Worm (Caenorhabditis elegans) whole organism, L1 larva: ENCODE results near the gene nhr-142.

Experiments
- C16A3.4 ChIP-seq: fragments of 150-350 bp; optimal IDR thresholded peaks from 2 replicates; lab custom pipeline; 2014; ENCODE audit warnings: missing biosample characterization, missing genetic modification characterization
- C34B4.2 ChIP-seq: sonication (generic microtip); optimal IDR thresholded peaks from 2 replicates; lab custom pipeline; 2017; ENCODE audit warnings: mild to moderate bottlenecking, missing genetic modification characterization, missing compliant biosample characterization
- Y116A8C.19 ChIP-seq: sonication (generic microtip); optimal IDR thresholded peaks from 2 replicates; lab custom pipeline; 2016; ENCODE audit warnings: missing compliant biosample characterization, missing genetic modification characterization, borderline replicate concordance
- aha-1 ChIP-seq: fragments of 150-350 bp; optimal IDR thresholded peaks from 2 replicates; lab custom pipeline; 2014; ENCODE audit warnings: missing biosample characterization, missing genetic modification characterization
- blmp-1 ChIP-seq: fragments of 150-350 bp; optimal IDR thresholded peaks from 2 replicates; lab custom pipeline; 2014; ENCODE audit warnings: missing biosample characterization, missing genetic modification characterization
- ceh-82 ChIP-seq, 3 experiments: fragments of 150-350 bp in 1 of 3; sonication (generic microtip) in 2 of 3; optimal IDR thresholded peaks; 2 replicates each; lab custom pipeline; 2014 to 2017; ENCODE audit warnings: missing biosample characterization in 3 of 3, missing genetic modification characterization in 3 of 3
- ceh-88 ChIP-seq: fragments of 200-800 bp; sonication (Bioruptor generic); IDR thresholded peaks from 2 replicates; pipeline ENCODE4 v1.3.6; 2022; ENCODE audit warnings: missing genetic modification characterization, missing compliant biosample characterization
- ceh-90 ChIP-seq: sonication (generic microtip); optimal IDR thresholded peaks from 2 replicates; lab custom pipeline; 2016; ENCODE audit warnings: missing genetic modification characterization, missing compliant biosample characterization
- dpl-1 ChIP-seq, 3 experiments: fragments of 150-350 bp in 2 of 3; sonication (generic microtip) in 1 of 3; optimal IDR thresholded peaks; 2 replicates each; lab custom pipeline; 2014 to 2017; ENCODE audit warnings: missing biosample characterization in 3 of 3, missing genetic modification characterization in 3 of 3, missing genetic modification reagents in 3 of 3
- dsc-1 ChIP-seq: sonication (generic microtip); optimal IDR thresholded peaks from 2 replicates; lab custom pipeline; 2016; ENCODE audit warnings: mild to moderate bottlenecking, missing genetic modification characterization, missing compliant biosample characterization
- efl-1 ChIP-seq, 4 experiments: fragments of 150-350 bp; optimal IDR thresholded peaks in 3 of 4; peaks in 1 of 4; 1 replicate in 1 of 4; 2 replicates in 3 of 4; lab custom pipeline; 2014; ENCODE audit warnings: missing biosample characterization in 2 of 4, missing genetic modification characterization in 2 of 4, missing genetic modification reagents in 2 of 4
- efl-3 ChIP-seq: fragments of 200-800 bp; sonication (Bioruptor generic); optimal IDR thresholded peaks from 2 replicates; lab custom pipeline; 2018; ENCODE audit warnings: mild to moderate bottlenecking, missing genetic modification characterization, missing compliant biosample characterization
- elt-3 ChIP-seq, 6 experiments: fragments of 150-350 bp in 1 of 6; sonication (generic microtip); optimal IDR thresholded peaks; 2 replicates each; lab custom pipeline; 2017 to 2018; ENCODE audit warnings: missing biosample characterization in 6 of 6, missing genetic modification characterization in 6 of 6, inconsistent platforms in 1 of 6
- irx-1 ChIP-seq: sonication (generic microtip); optimal IDR thresholded peaks from 2 replicates; lab custom pipeline; 2016; ENCODE audit warnings: missing genetic modification characterization, missing compliant biosample characterization
- jun-1 ChIP-seq: fragments of 150-350 bp; optimal IDR thresholded peaks from 2 replicates; lab custom pipeline; 2014; ENCODE audit warnings: missing biosample characterization, missing genetic modification reagents, missing genetic modification characterization
- lin-14 ChIP-seq: fragments of 200-800 bp; sonication (Bioruptor generic); optimal IDR thresholded peaks from 2 replicates; lab custom pipeline; 2018; ENCODE audit warnings: mild to moderate bottlenecking, missing genetic modification characterization, moderate library complexity, missing compliant biosample characterization
- lin-35 ChIP-seq, 2 experiments: fragments of 150-350 bp; optimal IDR thresholded peaks; 2 replicates each; lab custom pipeline; 2014; ENCODE audit warnings: missing biosample characterization in 2 of 2, missing genetic modification characterization in 2 of 2, missing genetic modification reagents in 2 of 2
- lir-3 ChIP-seq: sonication (generic microtip); optimal IDR thresholded peaks from 2 replicates; lab custom pipeline; 2016; ENCODE audit warnings: mild to moderate bottlenecking, missing genetic modification characterization, moderate library complexity, missing compliant biosample characterization; ENCODE audit not compliant: poor library complexity
- mab-9 ChIP-seq: fragments of 200-800 bp; sonication (Bioruptor generic); IDR thresholded peaks from 2 replicates; pipeline ENCODE4 v1.3.6; 2022; ENCODE audit warnings: missing genetic modification reagents, missing genetic modification characterization, missing compliant biosample characterization
- mdl-1 ChIP-seq, 2 experiments: fragments of 150-350 bp; optimal IDR thresholded peaks; 2 replicates each; lab custom pipeline; 2014 to 2017; ENCODE audit warnings: missing biosample characterization in 2 of 2, missing genetic modification characterization in 2 of 2, inconsistent platforms in 1 of 2
- nhr-19 ChIP-seq: fragments of 200-800 bp; sonication (Bioruptor generic); conservative IDR thresholded peaks from 2 replicates; pipeline ENCODE4 v1.3.6; 2022; ENCODE audit warnings: missing genetic modification characterization, missing compliant biosample characterization
- nhr-20 ChIP-seq: sonication (generic microtip); optimal IDR thresholded peaks from 2 replicates; lab custom pipeline; 2016; ENCODE audit warnings: mild to moderate bottlenecking, missing genetic modification characterization, missing compliant biosample characterization
- nhr-47 ChIP-seq: sonication (generic microtip); optimal IDR thresholded peaks from 2 replicates; lab custom pipeline; 2016; ENCODE audit warnings: mild to moderate bottlenecking, missing genetic modification characterization, moderate library complexity, missing compliant biosample characterization
- nhr-71 ChIP-seq: sonication (generic microtip); optimal IDR thresholded peaks from 2 replicates; lab custom pipeline; 2016; ENCODE audit warnings: mild to moderate bottlenecking, missing genetic modification characterization, moderate library complexity, missing compliant biosample characterization
- nhr-76 ChIP-seq: sonication (generic microtip); optimal IDR thresholded peaks from 2 replicates; lab custom pipeline; 2017; ENCODE audit warnings: missing biosample characterization, missing genetic modification characterization
- nhr-85 ChIP-seq: sonication (generic microtip); peaks from one replicate; lab custom pipeline; 2016; ENCODE audit warnings: missing genetic modification characterization, inconsistent platforms, missing compliant biosample characterization
- nhr-90 ChIP-seq: sonication (generic microtip); optimal IDR thresholded peaks from 2 replicates; lab custom pipeline; 2016; ENCODE audit warnings: mild to moderate bottlenecking, missing genetic modification characterization, missing compliant biosample characterization; ENCODE audit not compliant: poor library complexity
- pqm-1 ChIP-seq: sonication (generic microtip); optimal IDR thresholded peaks from 3 replicates; lab custom pipeline; 2017; ENCODE audit warnings: missing biosample characterization, missing genetic modification characterization
- skn-1 ChIP-seq: fragments of 150-350 bp; optimal IDR thresholded peaks from 2 replicates; lab custom pipeline; 2014; ENCODE audit warnings: missing biosample characterization, missing genetic modification characterization
- snu-23 ChIP-seq: sonication (generic microtip); optimal IDR thresholded peaks from 2 replicates; lab custom pipeline; 2016; ENCODE audit warnings: missing genetic modification characterization, missing compliant biosample characterization
- sox-4 ChIP-seq: sonication (generic microtip); optimal IDR thresholded peaks from 2 replicates; lab custom pipeline; 2016; ENCODE audit warnings: missing genetic modification characterization, missing compliant biosample characterization
- swsn-7 ChIP-seq: sonication (generic microtip); optimal IDR thresholded peaks from 2 replicates; lab custom pipeline; 2016; ENCODE audit warnings: missing genetic modification characterization, missing compliant biosample characterization
- tbx-2 ChIP-seq: sonication (generic microtip); optimal IDR thresholded peaks from 2 replicates; lab custom pipeline; 2016; ENCODE audit warnings: missing genetic modification characterization, missing compliant biosample characterization
- unc-62 ChIP-seq: fragments of 150-350 bp; optimal IDR thresholded peaks from 2 replicates; lab custom pipeline; 2014; ENCODE audit warnings: missing biosample characterization, missing genetic modification reagents, missing genetic modification characterization
- unc-86 ChIP-seq: sonication (generic microtip); optimal IDR thresholded peaks from 2 replicates; lab custom pipeline; 2016; ENCODE audit warnings: missing genetic modification characterization, missing compliant biosample characterization
- xbp-1 ChIP-seq: sonication (generic microtip); optimal IDR thresholded peaks from 2 replicates; lab custom pipeline; 2016; ENCODE audit warnings: missing genetic modification characterization, missing compliant biosample characterization

Gene nhr-142

ce11 chrV:5835397-5835796, 45.0 kb upstream of the nhr-142 start:
- TF ChIP-seq jun-1 (tag; lab: Kevin White, UChicago): no peak
- no peak for TF ChIP-seq efl-1 (optimal IDR thresholded peaks at IDR 0.05; lab: Kevin White, UChicago)
- peak in 1 of 2 experiments; percentile 10 for TF ChIP-seq efl-1 (GFP tag; optimal IDR thresholded peaks at IDR 0.05 in 1 of 2; lab: Kevin White, UChicago)

ce11 chrV:5833531-5833930, 43.2 kb upstream of the nhr-142 start, which contains the start of gene srh-76:
TSS of gene srh-76 (plus strand) at chrV:5833831.
- TF ChIP-seq C34B4.2 (no peak), sox-4 (no peak), unc-86 (tag; lab: Kevin White, UChicago) (no peak), lin-14 (GFP tag; lab: Kevin White, UChicago) (no peak), ceh-88 (GFP tag; lab: Robert Waterston, UW) (no peak), Y116A8C.19 (tag; lab: Kevin White, UChicago) (no peak), pqm-1 (tag; lab: Kevin White, UChicago) (no peak), mab-9 (GFP tag; lab: Robert Waterston, UW) (no peak), lir-3 (tag; lab: Kevin White, UChicago) (no peak), elt-3 (tag; optimal IDR thresholded peaks at IDR 0.05; lab: Kevin White, UChicago) (no peak), xbp-1 (tag; lab: Kevin White, UChicago) (no peak), swsn-7 (tag; lab: Kevin White, UChicago) (no peak)
- TF ChIP-seq, all 84 proteins: peak for 0

- TF ChIP-seq nhr-90 (tag; lab: Kevin White, UChicago) (peak; percentile 54), lin-14 (GFP tag; lab: Kevin White, UChicago) (peak; percentile 84), snu-23 (GFP tag; lab: Kevin White, UChicago) (peak; percentile 66), aha-1 (tag; lab: Kevin White, UChicago) (no peak), nhr-76 (tag; lab: Kevin White, UChicago) (no peak), nhr-19 (GFP tag; lab: Robert Waterston, UW) (peak; percentile 57), lin-35 (GFP tag; optimal IDR thresholded peaks at IDR 0.05; lab: Kevin White, UChicago) (peak in 1 of 2 experiments; percentile 44), mdl-1 (tag; optimal IDR thresholded peaks at IDR 0.05; lab: Kevin White, UChicago) (peak in 1 of 2 experiments; percentile 45), nhr-20 (tag; lab: Kevin White, UChicago) (peak; percentile 89), skn-1 (tag; lab: Kevin White, UChicago) (no peak), C16A3.4 (tag; lab: Kevin White, UChicago) (peak; percentile 10), efl-3 (no peak), Y116A8C.19 (tag; lab: Kevin White, UChicago) (no peak), unc-62 (no peak), swsn-7 (tag; lab: Kevin White, UChicago) (no peak), blmp-1 (tag; lab: Kevin White, UChicago) (peak; percentile 87), ceh-90 (no peak), irx-1 (tag; lab: Kevin White, UChicago) (peak; percentile 14), jun-1 (tag; lab: Kevin White, UChicago) (no peak), nhr-71 (peak; percentile 81), dpl-1 (GFP tag; optimal IDR thresholded peaks at IDR 0.05; lab: Kevin White, UChicago) (peak in 1 of 3 experiments; percentile 10), elt-3 (tag; optimal IDR thresholded peaks at IDR 0.05; lab: Kevin White, UChicago) (peak in 3 of 6 experiments; percentile 7 to 85 (median 13)), dsc-1 (tag; lab: Kevin White, UChicago) (no peak), nhr-47 (tag; lab: Kevin White, UChicago) (peak; percentile 9), nhr-85 (peak; percentile 97), tbx-2 (tag; lab: Kevin White, UChicago) (peak; percentile 66), ceh-82 (tag; optimal IDR thresholded peaks at IDR 0.05; lab: Kevin White, UChicago) (no peak)
Measured at ce11 chrV:5832799-5833198, 42.4 kb upstream of the nhr-142 start.
